Worm (Caenorhabditis elegans) whole organism, L4 larva: ENCODE measurements around the gene C34F11.5.

Experiments used
- ZK337.2 ChIP-seq: fragments of 200-800 bp; sonication (Bioruptor generic); IDR thresholded peaks from 2 replicates; pipeline ENCODE4 v1.3.6; 2022; ENCODE audit warnings: missing genetic modification reagents, missing genetic modification characterization, missing compliant biosample characterization
- ces-1 ChIP-seq: fragments of 150-350 bp; sonication (generic microtip); optimal IDR thresholded peaks from 4 replicates; lab custom pipeline; 2014; ENCODE audit warnings: missing biosample characterization, missing genetic modification reagents, missing genetic modification characterization
- egl-27 ChIP-seq: sonication (generic microtip); optimal IDR thresholded peaks from 3 replicates; lab custom pipeline; 2017; ENCODE audit warnings: missing biosample characterization, missing genetic modification reagents, missing genetic modification characterization
- hif-1 ChIP-seq, 2 experiments: sonication (generic microtip); optimal IDR thresholded peaks; 2 replicates each; lab custom pipeline; 2016 to 2017; ENCODE audit warnings: missing compliant biosample characterization in 2 of 2, missing genetic modification characterization in 2 of 2, missing genetic modification reagents in 2 of 2, missing genotype in 2 of 2, mild to moderate bottlenecking in 1 of 2
- lin-1 ChIP-seq: fragments of 200-800 bp; sonication (Bioruptor generic); IDR thresholded peaks from 2 replicates; pipeline ENCODE4 v1.3.6; 2022; ENCODE audit warnings: missing genetic modification reagents, missing genetic modification characterization, missing compliant biosample characterization
- lin-13 ChIP-seq: fragments of 150-350 bp; optimal IDR thresholded peaks from 2 replicates; lab custom pipeline; 2014; ENCODE audit warnings: missing biosample characterization, missing genetic modification reagents, missing genetic modification characterization
- lin-38 ChIP-seq: fragments of 200-800 bp; sonication (Bioruptor generic); IDR thresholded peaks from 2 replicates; pipeline ENCODE4 v1.3.6; 2022; ENCODE audit warnings: missing genetic modification reagents, missing genetic modification characterization, missing compliant biosample characterization
- nhr-76 ChIP-seq: fragments of 150-350 bp; optimal IDR thresholded peaks from 2 replicates; lab custom pipeline; 2014; ENCODE audit warnings: missing biosample characterization, missing genetic modification characterization
- pha-4 ChIP-seq, 2 experiments: fragments of 150-350 bp in 1 of 2; fragments of 200-800 bp in 1 of 2; sonication (Bioruptor generic) in 1 of 2; IDR thresholded peaks in 1 of 2; optimal IDR thresholded peaks in 1 of 2; 2 replicates each; pipeline versions ENCODE4 v1.3.6 to Lab custom; 2014 to 2022; ENCODE audit warnings: missing genetic modification characterization in 2 of 2, missing genetic modification reagents in 2 of 2, missing biosample characterization in 1 of 2, missing compliant biosample characterization in 1 of 2
- skn-1 ChIP-seq: fragments of 150-350 bp; optimal IDR thresholded peaks from 2 replicates; lab custom pipeline; 2014; ENCODE audit warnings: missing biosample characterization, missing genetic modification characterization
- tra-1 ChIP-seq: fragments of 200-800 bp; sonication (Bioruptor generic); IDR thresholded peaks from 2 replicates; pipeline ENCODE4 v1.3.6; 2022; ENCODE audit warnings: missing genetic modification reagents, missing genetic modification characterization, missing compliant biosample characterization
- unc-62 ChIP-seq, 3 experiments: fragments of 150-350 bp in 1 of 3; sonication (generic microtip); optimal IDR thresholded peaks in 2 of 3; peaks in 1 of 3; 1 replicate in 1 of 3; 2 replicates in 2 of 3; lab custom pipeline; 2014 to 2017; ENCODE audit warnings: missing biosample characterization in 3 of 3, missing genetic modification characterization in 3 of 3, missing genetic modification reagents in 3 of 3, missing genotype in 1 of 3

DNA sequence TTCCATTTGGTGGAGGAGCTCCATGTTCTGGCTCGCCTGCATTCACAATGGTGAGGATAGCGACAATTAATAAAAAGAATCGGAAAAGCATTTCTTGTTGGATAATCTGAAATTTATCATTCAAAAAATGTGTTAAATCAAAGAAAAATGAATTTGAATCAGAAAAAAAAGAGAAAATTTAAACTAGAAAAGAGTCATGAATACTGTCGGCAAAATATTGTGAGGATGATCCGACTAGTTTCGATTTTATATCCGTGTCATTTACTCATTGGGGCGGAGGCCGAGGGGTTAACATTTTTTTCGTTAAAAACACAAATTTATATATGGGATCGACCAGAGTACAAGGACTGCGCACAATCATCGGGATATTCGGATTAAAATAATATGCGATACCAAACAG lies 17.7 kb upstream of the C34F11.5 start, which contains the start of gene C27D6.12:
- no peak for TF ChIP-seq lin-38 (GFP tag; lab: Robert Waterston, UW)
- no peak for TF ChIP-seq ZK337.2 (GFP tag; lab: Robert Waterston, UW)
- TF ChIP-seq egl-27 = no peak
- peak in 1 of 2 experiments; percentile 44 for TF ChIP-seq unc-62 (GFP tag; optimal IDR thresholded peaks at IDR 0.05 in 1 of 2; lab: Kevin White, UChicago)
- no peak for TF ChIP-seq unc-62 (tag; optimal IDR thresholded peaks at IDR 0.05; lab: Kevin White, UChicago)
- TF ChIP-seq ces-1 (GFP tag; lab: Kevin White, UChicago) = no peak
- no peak for TF ChIP-seq hif-1 (tag; optimal IDR thresholded peaks at IDR 0.05; lab: Kevin White, UChicago)
- TF ChIP-seq nhr-76 (tag; lab: Kevin White, UChicago) = no peak
- TF ChIP-seq tra-1 (GFP tag; lab: Robert Waterston, UW) = no peak
- TF ChIP-seq pha-4 (GFP tag; IDR thresholded peaks at IDR 0.05; lab: Robert Waterston, UW) = no peak
- no peak for TF ChIP-seq pha-4 (tag; optimal IDR thresholded peaks at IDR 0.05; lab: Kevin White, UChicago)
- TF ChIP-seq lin-1 (GFP tag; lab: Robert Waterston, UW) = no peak
- TF ChIP-seq lin-13 = no peak
- TF ChIP-seq skn-1 (tag; lab: Kevin White, UChicago) = no peak
